Fruit fly (Drosophila melanogaster) whole organism, embryonic: ENCODE measurements around the gene CG42268.

Experiments
- CG11504 ChIP-seq: fragments of 200-800 bp; sonication (Bioruptor generic); optimal IDR thresholded peaks from 3 replicates; lab custom pipeline; 2019; ENCODE audit warnings: missing biosample characterization, mild to moderate bottlenecking, missing genetic modification characterization, moderate library complexity
- CG12155 ChIP-seq: fragments of 200-800 bp; sonication (Bioruptor generic); optimal IDR thresholded peaks from 3 replicates; lab custom pipeline; 2016; ENCODE audit warnings: missing biosample characterization, missing genetic modification characterization
- CG14050 ChIP-seq: fragments of 200-800 bp; sonication (Bioruptor generic); IDR thresholded peaks from 3 replicates; pipeline ENCODE4 v1.3.6; 2022; ENCODE audit warnings: missing biosample characterization, missing genetic modification characterization
- CG15011 ChIP-seq: fragments of 200-800 bp; sonication (Bioruptor generic); optimal IDR thresholded peaks from 3 replicates; lab custom pipeline; 2018; ENCODE audit warnings: missing biosample characterization, mild to moderate bottlenecking, missing genetic modification characterization
- CG15601 ChIP-seq: fragments of 200-800 bp; sonication (Bioruptor generic); optimal IDR thresholded peaks from 3 replicates; lab custom pipeline; 2019; ENCODE audit warnings: missing biosample characterization, mild to moderate bottlenecking, missing genetic modification characterization, moderate library complexity
- CG17912 ChIP-seq: fragments of 200-800 bp; sonication (Bioruptor generic); optimal IDR thresholded peaks from 2 replicates; lab custom pipeline; 2018; ENCODE audit warnings: missing biosample characterization, mild to moderate bottlenecking, missing genetic modification characterization
- CG18619 ChIP-seq: fragments of 200-800 bp; sonication (Bioruptor generic); optimal IDR thresholded peaks from 3 replicates; lab custom pipeline; 2017; ENCODE audit warnings: missing biosample characterization, mild to moderate bottlenecking, missing genetic modification characterization
- CG2875 ChIP-seq: fragments of 200-800 bp; sonication (Bioruptor generic); optimal IDR thresholded peaks from 2 replicates; lab custom pipeline; 2017; ENCODE audit warnings: missing biosample characterization, mild to moderate bottlenecking, missing genetic modification characterization, missing genetic modification reagents
- CG4424 ChIP-seq: fragments of 200-800 bp; sonication (Bioruptor generic); optimal IDR thresholded peaks from 3 replicates; lab custom pipeline; 2016; ENCODE audit warnings: missing biosample characterization, missing genetic modification characterization
- CG6791 ChIP-seq: fragments of 200-800 bp; sonication (Bioruptor generic); IDR thresholded peaks from 3 replicates; pipeline ENCODE4 v1.3.6; 2022; ENCODE audit warnings: missing biosample characterization, missing genetic modification characterization; ENCODE audit not compliant: partially characterized antibody
- CG7372 ChIP-seq: fragments of 200-800 bp; sonication (Bioruptor generic); IDR thresholded peaks from 2 replicates; pipeline ENCODE4 v1.3.6; 2022; ENCODE audit warnings: missing biosample characterization, missing genetic modification characterization
- CG7839 ChIP-seq: fragments of 200-800 bp; sonication (Bioruptor generic); optimal IDR thresholded peaks from 3 replicates; lab custom pipeline; 2018; ENCODE audit warnings: missing biosample characterization, mild to moderate bottlenecking, missing genetic modification characterization, moderate library complexity
- CG8388 ChIP-seq: fragments of 200-800 bp; sonication (Bioruptor generic); optimal IDR thresholded peaks from 2 replicates; lab custom pipeline; 2019; ENCODE audit warnings: missing biosample characterization, mild to moderate bottlenecking, missing genetic modification characterization, moderate library complexity
- CG8944 ChIP-seq: fragments of 200-800 bp; sonication (Bioruptor generic); optimal IDR thresholded peaks from 3 replicates; lab custom pipeline; 2016; ENCODE audit warnings: missing biosample characterization, missing genetic modification characterization
- CG9932 ChIP-seq: fragments of 200-800 bp; sonication (Bioruptor generic); IDR thresholded peaks from 2 replicates; pipeline ENCODE4 v1.3.6; 2022; ENCODE audit warnings: missing biosample characterization, missing genetic modification characterization
- CkIIα-i1 ChIP-seq: fragments of 200-800 bp; sonication (Bioruptor generic); IDR thresholded peaks from 2 replicates; pipeline ENCODE4 v1.3.6; 2022; ENCODE audit warnings: missing biosample characterization, missing genetic modification characterization
- D19A ChIP-seq: fragments of 200-800 bp; optimal IDR thresholded peaks from 3 replicates; lab custom pipeline; 2019; ENCODE audit warnings: missing biosample characterization, mild to moderate bottlenecking, missing genetic modification characterization, moderate library complexity
- Dbx ChIP-seq: fragments of 200-800 bp; sonication (Bioruptor generic); IDR thresholded peaks from 3 replicates; pipeline ENCODE4 v1.3.6; 2022; ENCODE audit warnings: missing biosample characterization, missing genetic modification characterization
- Dip3 ChIP-seq: fragments of 200-800 bp; sonication (Bioruptor generic); optimal IDR thresholded peaks from 3 replicates; lab custom pipeline; 2016; ENCODE audit warnings: missing biosample characterization, missing genetic modification characterization
- Doc3 ChIP-seq: fragments of 200-800 bp; sonication (Bioruptor generic); IDR thresholded peaks from 3 replicates; pipeline ENCODE4 v1.3.6; 2022; ENCODE audit warnings: missing biosample characterization, missing genetic modification characterization; ENCODE audit not compliant: partially characterized antibody
- Fer1 ChIP-seq: fragments of 200-800 bp; sonication (Bioruptor generic); optimal IDR thresholded peaks from 2 replicates; lab custom pipeline; 2017; ENCODE audit warnings: missing biosample characterization, mild to moderate bottlenecking, missing genetic modification characterization
- Hand ChIP-seq: fragments of 200-800 bp; sonication (Bioruptor generic); optimal IDR thresholded peaks from 2 replicates; lab custom pipeline; 2017; ENCODE audit warnings: mild to moderate bottlenecking, missing biosample characterization, missing genetic modification reagents, missing genetic modification characterization
- Hey ChIP-seq: fragments of 200-800 bp; sonication (Bioruptor generic); optimal IDR thresholded peaks from 3 replicates; lab custom pipeline; 2018; ENCODE audit warnings: missing biosample characterization, mild to moderate bottlenecking, missing genetic modification characterization
- Ssrp ChIP-seq: fragments of 200-800 bp; sonication (Bioruptor generic); optimal IDR thresholded peaks from 2 replicates; lab custom pipeline; 2018; ENCODE audit warnings: missing biosample characterization, mild to moderate bottlenecking, missing genetic modification characterization, moderate library complexity
- Xrp1 ChIP-seq: fragments of 200-800 bp; sonication (Bioruptor generic); IDR thresholded peaks from 2 replicates; pipeline ENCODE4 v1.3.6; 2022; ENCODE audit warnings: missing biosample characterization, missing genetic modification characterization
- YL-1 ChIP-seq: fragments of 200-800 bp; sonication (Bioruptor generic); optimal IDR thresholded peaks from 3 replicates; lab custom pipeline; 2017; ENCODE audit warnings: missing biosample characterization, mild to moderate bottlenecking, missing genetic modification characterization
- ase ChIP-seq: fragments of 200-800 bp; sonication (Bioruptor generic); IDR thresholded peaks from 3 replicates; pipeline ENCODE4 v1.3.6; 2022; ENCODE audit warnings: missing biosample characterization, missing genetic modification characterization
- bigmax ChIP-seq: fragments of 200-800 bp; sonication (Bioruptor generic); optimal IDR thresholded peaks from 2 replicates; lab custom pipeline; 2018; ENCODE audit warnings: missing biosample characterization, mild to moderate bottlenecking, missing genetic modification characterization
- br ChIP-seq: fragments of >200 bp; optimal IDR thresholded peaks from 2 replicates; lab custom pipeline; 2017
- dan ChIP-seq: fragments of 200-800 bp; sonication (Bioruptor generic); IDR thresholded peaks from 2 replicates; pipeline ENCODE4 v1.3.6; 2022; ENCODE audit warnings: missing biosample characterization, missing genetic modification characterization
- dati ChIP-seq: fragments of 200-800 bp; sonication (Bioruptor generic); IDR thresholded peaks from 2 replicates; pipeline ENCODE4 v1.3.6; 2022; ENCODE audit warnings: missing biosample characterization, missing genetic modification characterization
- hbn ChIP-seq: fragments of 200-800 bp; sonication (Bioruptor generic); IDR thresholded peaks from 2 replicates; pipeline ENCODE4 v1.3.6; 2022; ENCODE audit warnings: missing biosample characterization, missing genetic modification characterization; ENCODE audit not compliant: partially characterized antibody
- hth ChIP-seq: fragments of >200 bp; optimal IDR thresholded peaks from 2 replicates; lab custom pipeline; 2017; ENCODE audit warnings: inconsistent platforms
- jigr1 ChIP-seq: fragments of 200-800 bp; sonication (Bioruptor generic); IDR thresholded peaks from 3 replicates; pipeline ENCODE4 v1.3.6; 2022; ENCODE audit warnings: missing biosample characterization, missing genetic modification characterization
- lola ChIP-seq, 3 experiments: fragments of >200 bp in 2 of 3; fragments of 200-800 bp in 1 of 3; sonication (Bioruptor generic) in 1 of 3; optimal IDR thresholded peaks; 2 replicates each; lab custom pipeline; 2017 to 2019; ENCODE audit warnings: missing biosample characterization in 3 of 3, missing genetic modification characterization in 3 of 3, mild to moderate bottlenecking in 1 of 3, moderate library complexity in 1 of 3
- luna ChIP-seq: fragments of 200-800 bp; sonication (Bioruptor generic); optimal IDR thresholded peaks from 2 replicates; lab custom pipeline; 2016; ENCODE audit warnings: missing biosample characterization, missing genetic modification characterization
- org-1 ChIP-seq: fragments of 200-800 bp; sonication (Bioruptor generic); optimal IDR thresholded peaks from 2 replicates; lab custom pipeline; 2017; ENCODE audit warnings: missing biosample characterization, missing genetic modification characterization
- pan ChIP-seq, 4 experiments: fragments of >200 bp in 3 of 4; fragments of 200-800 bp in 1 of 4; sonication (Bioruptor generic) in 1 of 4; optimal IDR thresholded peaks in 3 of 4; IDR thresholded peaks in 1 of 4; 2 replicates each; pipeline versions ENCODE4 v1.3.6 to Lab custom; 2017 to 2022; ENCODE audit warnings: missing biosample characterization in 2 of 4, missing genetic modification characterization in 2 of 4, mixed read lengths in 1 of 4
- row ChIP-seq: fragments of 200-800 bp; sonication (Bioruptor generic); IDR thresholded peaks from 3 replicates; pipeline ENCODE4 v1.3.6; 2022; ENCODE audit warnings: missing biosample characterization, missing genetic modification characterization
- run ChIP-seq: fragments of 200-800 bp; sonication (Bioruptor generic); optimal IDR thresholded peaks from 3 replicates; lab custom pipeline; 2018; ENCODE audit warnings: missing biosample characterization, mild to moderate bottlenecking, missing genetic modification characterization
- shn ChIP-seq: fragments of 200-800 bp; sonication (Bioruptor generic); optimal IDR thresholded peaks from 3 replicates; lab custom pipeline; 2016; ENCODE audit warnings: missing biosample characterization, missing genetic modification characterization
- sr ChIP-seq: fragments of 200-800 bp; sonication (Bioruptor generic); IDR thresholded peaks from 3 replicates; pipeline ENCODE4 v1.3.6; 2022; ENCODE audit warnings: missing biosample characterization, missing genetic modification characterization
- ssp ChIP-seq: fragments of 200-800 bp; sonication (Bioruptor generic); IDR thresholded peaks from 2 replicates; pipeline ENCODE4 v1.3.6; 2022; ENCODE audit warnings: missing biosample characterization, missing genetic modification characterization
- tgo ChIP-seq: fragments of 200-800 bp; sonication (Bioruptor generic); IDR thresholded peaks from 3 replicates; pipeline ENCODE4 v1.3.6; 2022; ENCODE audit warnings: missing biosample characterization, missing genetic modification characterization
- tin ChIP-seq: fragments of 200-800 bp; sonication (Bioruptor generic); optimal IDR thresholded peaks from 3 replicates; lab custom pipeline; 2016; ENCODE audit warnings: missing biosample characterization, missing genetic modification characterization
- tll ChIP-seq, 2 experiments: fragments of 200-800 bp in 1 of 2; fragments of >200 bp in 1 of 2; sonication (Bioruptor generic) in 1 of 2; optimal IDR thresholded peaks; 2 replicates each; lab custom pipeline; 2017 to 2019; ENCODE audit warnings: missing biosample characterization in 2 of 2, missing genetic modification characterization in 2 of 2, mild to moderate bottlenecking in 1 of 2, moderate library complexity in 1 of 2
- ttk ChIP-seq: fragments of 200-800 bp; sonication (Bioruptor generic); IDR thresholded peaks from 2 replicates; pipeline ENCODE4 v2.1.2; 2022; ENCODE audit warnings: missing biosample characterization, missing genetic modification characterization
- twi ChIP-seq: fragments of 200-800 bp; optimal IDR thresholded peaks from 2 replicates; lab custom pipeline; 2019; ENCODE audit warnings: missing biosample characterization, mild to moderate bottlenecking, missing genetic modification characterization, moderate library complexity
- wek ChIP-seq: fragments of 200-800 bp; sonication (Bioruptor generic); optimal IDR thresholded peaks from 3 replicates; lab custom pipeline; 2018; ENCODE audit warnings: missing biosample characterization, mild to moderate bottlenecking, missing genetic modification characterization, moderate library complexity
- zen2 ChIP-seq: fragments of 200-800 bp; sonication (Bioruptor generic); IDR thresholded peaks from 3 replicates; pipeline ENCODE4 v1.3.6; 2022; ENCODE audit warnings: missing biosample characterization, missing genetic modification characterization; ENCODE audit not compliant: partially characterized antibody
- zfh2 ChIP-seq: fragments of 200-800 bp; sonication (Bioruptor generic); optimal IDR thresholded peaks from 2 replicates; lab custom pipeline; 2016; ENCODE audit warnings: missing biosample characterization, missing genetic modification characterization

The CG42268 gene

dm6 chr3L:9723108-9723507 lies 37.1 kb downstream of the CG42268 start, which contains the start of the genes nbs and defl (continued):
- no peak for TF ChIP-seq wek
- TF ChIP-seq tin (GFP tag; lab: Kevin White, UChicago) = peak; percentile 56
- TF ChIP-seq Ssrp (tag; lab: Kevin White, UChicago) = peak; percentile 59
- no peak for TF ChIP-seq CG17912 (GFP tag; lab: Kevin White, UChicago)
- no peak for TF ChIP-seq CG15011 (GFP tag; lab: Kevin White, UChicago)
- peak; percentile 72; the same call in 2 of the 3 replicates for TF ChIP-seq tgo (GFP tag; lab: Robert Waterston, UW)
- peak; percentile 48 for TF ChIP-seq twi (tag; lab: Kevin White, UChicago)
- TF ChIP-seq shn (GFP tag; lab: Kevin White, UChicago) = peak; percentile 44
- TF ChIP-seq CkIIα-i1 (GFP tag; lab: Robert Waterston, UW) = no peak
- peak; percentile 65 for TF ChIP-seq CG4424 (GFP tag; lab: Kevin White, UChicago)
- no peak for TF ChIP-seq CG2875 (GFP tag; lab: Kevin White, UChicago)
- no peak for TF ChIP-seq pan (optimal IDR thresholded peaks at IDR 0.05; lab: Kevin White, UChicago)
- TF ChIP-seq pan (GFP tag; optimal IDR thresholded peaks at IDR 0.05 in 1 of 2, IDR thresholded peaks at IDR 0.05 in 1 of 2) = peak in 1 of 2 experiments; percentile 79
- peak; percentile 62; the same call in 2 of the 3 replicates for TF ChIP-seq ase (GFP tag; lab: Robert Waterston, UW)
- TF ChIP-seq hth (lab: Kevin White, UChicago) = no peak
- no peak for TF ChIP-seq dati
- peak; percentile 69 for TF ChIP-seq CG12155
- TF ChIP-seq bigmax = no peak
- peak; percentile 43; the same call in 1 of the 3 replicates for TF ChIP-seq CG14050
- peak; percentile 70 for TF ChIP-seq ssp
- TF ChIP-seq Hey (tag; lab: Kevin White, UChicago) = no peak
- TF ChIP-seq Dip3 (GFP tag; lab: Kevin White, UChicago) = peak; percentile 60
- peak; percentile 67 for TF ChIP-seq Fer1 (GFP tag; lab: Kevin White, UChicago)
- TF ChIP-seq CG6791 (GFP tag; lab: Robert Waterston, UW) = no peak
- no peak for TF ChIP-seq YL-1
- TF ChIP-seq CG18619 = no peak
- TF ChIP-seq hbn (GFP tag; lab: Robert Waterston, UW) = no peak
- peak; percentile 61 for TF ChIP-seq ttk
- peak; percentile 96 for TF ChIP-seq row (GFP tag; lab: Robert Waterston, UW)
- peak in 1 of 3 experiments; percentile 56 for TF ChIP-seq lola (GFP tag; optimal IDR thresholded peaks at IDR 0.05; lab: Kevin White, UChicago)
- TF ChIP-seq D19A = no peak
- TF ChIP-seq Xrp1 (GFP tag; lab: Robert Waterston, UW) = peak; percentile 76
- peak; percentile 77 for TF ChIP-seq zfh2 (GFP tag; lab: Kevin White, UChicago)
- no peak for TF ChIP-seq dan (GFP tag; lab: Robert Waterston, UW)
- TF ChIP-seq run (tag; lab: Kevin White, UChicago) = no peak
- TF ChIP-seq CG8944 (GFP tag; lab: Kevin White, UChicago) = peak; percentile 50
- TF ChIP-seq CG7372 (GFP tag; lab: Robert Waterston, UW) = peak; percentile 68
- TF ChIP-seq CG8388 (GFP tag; lab: Kevin White, UChicago) = peak; percentile 23
- TF ChIP-seq tll (GFP tag; optimal IDR thresholded peaks at IDR 0.05; lab: Kevin White, UChicago) = no peak
- TF ChIP-seq sr (GFP tag; lab: Robert Waterston, UW) = no peak
- peak; percentile 88 for TF ChIP-seq CG9932
- TF ChIP-seq CG15601 (tag; lab: Kevin White, UChicago) = no peak
- no peak; the same call in 2 of the 3 replicates for TF ChIP-seq zen2
- no peak for TF ChIP-seq br (lab: Kevin White, UChicago)
- TF ChIP-seq org-1 = no peak
- TF ChIP-seq CG11504 = no peak
- peak; percentile 43 for TF ChIP-seq luna (GFP tag; lab: Kevin White, UChicago)
- TF ChIP-seq CG7839 = no peak
- no peak; the same call in 2 of the 3 replicates for TF ChIP-seq Doc3 (GFP tag; lab: Robert Waterston, UW)
- peak; percentile 72 for TF ChIP-seq Dbx
- no peak for TF ChIP-seq Hand (GFP tag; lab: Kevin White, UChicago)
- no peak for TF ChIP-seq jigr1
